Worm (Caenorhabditis elegans): ENCODE results near the gene miz-1.

DNA sequence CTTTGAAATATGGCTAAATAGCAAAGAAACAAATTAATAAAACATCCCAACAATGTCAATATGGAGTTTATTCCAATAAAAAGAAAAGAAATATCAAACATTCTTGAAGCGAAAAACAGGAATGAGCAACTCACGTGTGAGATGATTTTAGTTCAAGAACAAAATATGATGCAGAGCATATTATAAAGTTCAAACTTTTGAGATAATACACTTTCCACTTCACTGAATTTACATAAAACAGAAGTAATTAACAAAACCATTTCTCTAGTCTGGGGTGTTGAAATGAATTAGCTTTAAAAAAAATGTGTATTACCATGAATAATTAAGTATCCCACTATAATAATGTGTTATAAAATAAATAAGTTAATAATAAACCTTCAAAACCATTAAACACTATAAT, 25.5 kb upstream of the miz-1 start, which contains the start of gene srd-7:
- no peak for TF ChIP-seq nhr-25 (tag; optimal IDR thresholded peaks at IDR 0.05)
- TF ChIP-seq egl-27 (tag; optimal IDR thresholded peaks at IDR 0.05) = no peak
- TF ChIP-seq elt-1 (tag; optimal IDR thresholded peaks at IDR 0.05) = no peak
